Worm (Caenorhabditis elegans) whole organism, L3 larva: ENCODE measurements around the gene C08B6.2.

Experiments
- R02D3.7 ChIP-seq: fragments of 150-350 bp; optimal IDR thresholded peaks from 2 replicates; lab custom pipeline; 2014; ENCODE audit warnings: missing biosample characterization, missing genetic modification characterization
- ZK546.5 ChIP-seq: sonication (generic microtip); optimal IDR thresholded peaks from 2 replicates; lab custom pipeline; 2017; ENCODE audit warnings: missing biosample characterization, missing genetic modification characterization
- aly-2 ChIP-seq: fragments of 150-350 bp; optimal IDR thresholded peaks from 2 replicates; lab custom pipeline; 2014; ENCODE audit warnings: missing biosample characterization, missing genetic modification characterization
- ama-1 ChIP-seq: fragments of 150-350 bp; optimal IDR thresholded peaks from 2 replicates; lab custom pipeline; 2018
- ceh-16 ChIP-seq: sonication (generic microtip); optimal IDR thresholded peaks from 2 replicates; lab custom pipeline; 2017; ENCODE audit warnings: missing biosample characterization, missing genetic modification characterization
- ceh-28 ChIP-seq: fragments of 150-350 bp; optimal IDR thresholded peaks from 2 replicates; lab custom pipeline; 2014; ENCODE audit warnings: missing biosample characterization, missing genetic modification reagents, missing genetic modification characterization
- ceh-9 ChIP-seq: sonication (generic microtip); optimal IDR thresholded peaks from 2 replicates; lab custom pipeline; 2018; ENCODE audit warnings: missing biosample characterization, missing genetic modification characterization
- daf-12 ChIP-seq: fragments of 150-350 bp; optimal IDR thresholded peaks from 2 replicates; lab custom pipeline; 2014; ENCODE audit warnings: missing biosample characterization, missing genetic modification reagents, missing genetic modification characterization
- egl-27 ChIP-seq: sonication (generic microtip); optimal IDR thresholded peaks from 4 replicates; lab custom pipeline; 2017; ENCODE audit warnings: missing biosample characterization, missing genetic modification reagents, missing genetic modification characterization
- egl-5 ChIP-seq: fragments of 150-350 bp; optimal IDR thresholded peaks from 2 replicates; lab custom pipeline; 2017; ENCODE audit warnings: missing biosample characterization, missing genetic modification reagents, missing genetic modification characterization, inconsistent platforms
- elt-1 ChIP-seq: fragments of 150-350 bp; optimal IDR thresholded peaks from 2 replicates; lab custom pipeline; 2014; ENCODE audit warnings: missing biosample characterization, missing genetic modification characterization
- elt-2 ChIP-seq: sonication (generic microtip); optimal IDR thresholded peaks from 2 replicates; lab custom pipeline; 2016; ENCODE audit warnings: missing genetic modification reagents, mild to moderate bottlenecking, missing genetic modification characterization, missing compliant biosample characterization
- elt-3 ChIP-seq, 3 experiments: fragments of 150-350 bp in 1 of 3; sonication (generic microtip) in 2 of 3; optimal IDR thresholded peaks; 2 replicates in 2 of 3; 4 replicates in 1 of 3; lab custom pipeline; 2014 to 2017; ENCODE audit warnings: missing biosample characterization in 3 of 3, missing genetic modification characterization in 3 of 3
- eor-1 ChIP-seq, 2 experiments: fragments of 150-350 bp; optimal IDR thresholded peaks; 2 replicates each; lab custom pipeline; 2014 to 2018; ENCODE audit warnings: missing biosample characterization in 2 of 2, missing genetic modification characterization in 2 of 2
- fkh-2 ChIP-seq: fragments of 150-350 bp; optimal IDR thresholded peaks from 2 replicates; lab custom pipeline; 2014; ENCODE audit warnings: missing biosample characterization, missing genetic modification reagents, missing genetic modification characterization
- fos-1 ChIP-seq: fragments of 150-350 bp; optimal IDR thresholded peaks from 2 replicates; lab custom pipeline; 2014; ENCODE audit warnings: missing biosample characterization, missing genetic modification characterization
- hmg-11 ChIP-seq: sonication (generic microtip); optimal IDR thresholded peaks from 2 replicates; lab custom pipeline; 2016; ENCODE audit warnings: missing genetic modification characterization, missing compliant biosample characterization
- jun-1 ChIP-seq: fragments of 150-350 bp; optimal IDR thresholded peaks from 2 replicates; lab custom pipeline; 2014; ENCODE audit warnings: missing biosample characterization, missing genetic modification reagents, missing genetic modification characterization
- lsy-12 ChIP-seq: sonication (generic microtip); optimal IDR thresholded peaks from 2 replicates; lab custom pipeline; 2016; ENCODE audit warnings: mild to moderate bottlenecking, missing genetic modification characterization, missing compliant biosample characterization
- mml-1 ChIP-seq: fragments of 150-350 bp; sonication (generic microtip); optimal IDR thresholded peaks from 3 replicates; lab custom pipeline; 2014; ENCODE audit warnings: missing biosample characterization, missing genetic modification characterization
- nfya-1 ChIP-seq: sonication (generic microtip); optimal IDR thresholded peaks from 2 replicates; lab custom pipeline; 2017; ENCODE audit warnings: missing genetic modification characterization, mild to moderate bottlenecking, missing compliant biosample characterization, antibody characterized with exemption, moderate library complexity; ENCODE audit not compliant: insufficient read depth
- nhr-11 ChIP-seq: fragments of 150-350 bp; optimal IDR thresholded peaks from 2 replicates; lab custom pipeline; 2014; ENCODE audit warnings: missing biosample characterization, missing genetic modification characterization
- nhr-12 ChIP-seq: fragments of 150-350 bp; optimal IDR thresholded peaks from 2 replicates; lab custom pipeline; 2014; ENCODE audit warnings: missing biosample characterization, missing genetic modification characterization
- nhr-23 ChIP-seq: fragments of 150-350 bp; optimal IDR thresholded peaks from 2 replicates; lab custom pipeline; 2014; ENCODE audit warnings: missing biosample characterization, missing genetic modification reagents, missing genetic modification characterization
- nhr-237 ChIP-seq: fragments of 150-350 bp; optimal IDR thresholded peaks from 2 replicates; lab custom pipeline; 2014; ENCODE audit warnings: missing biosample characterization, missing genetic modification characterization
- nhr-25 ChIP-seq: sonication (generic microtip); optimal IDR thresholded peaks from 2 replicates; lab custom pipeline; 2017; ENCODE audit warnings: missing biosample characterization, missing genetic modification characterization
- nhr-43 ChIP-seq: sonication (generic microtip); optimal IDR thresholded peaks from 2 replicates; lab custom pipeline; 2016; ENCODE audit warnings: mild to moderate bottlenecking, missing genetic modification characterization, missing compliant biosample characterization; ENCODE audit not compliant: poor library complexity, severe bottlenecking
- nhr-67 ChIP-seq: fragments of 150-350 bp; optimal IDR thresholded peaks from 2 replicates; lab custom pipeline; 2014; ENCODE audit warnings: missing biosample characterization, missing genetic modification characterization
- nhr-76 ChIP-seq: fragments of 150-350 bp; sonication (generic microtip); optimal IDR thresholded peaks from 5 replicates; lab custom pipeline; 2014; ENCODE audit warnings: missing biosample characterization, missing genetic modification characterization
- nhr-77 ChIP-seq: fragments of 150-350 bp; optimal IDR thresholded peaks from 2 replicates; lab custom pipeline; 2014; ENCODE audit warnings: missing biosample characterization, missing genetic modification characterization
- pha-4 ChIP-seq: fragments of 150-350 bp; optimal IDR thresholded peaks from 2 replicates; lab custom pipeline; 2014; ENCODE audit warnings: missing biosample characterization, missing genetic modification reagents, missing genetic modification characterization
- pqm-1 ChIP-seq: fragments of 150-350 bp; optimal IDR thresholded peaks from 2 replicates; lab custom pipeline; 2017; ENCODE audit warnings: missing biosample characterization, missing genetic modification characterization, inconsistent platforms
- sea-2 ChIP-seq: fragments of 150-350 bp; sonication (generic microtip); optimal IDR thresholded peaks from 4 replicates; lab custom pipeline; 2014; ENCODE audit warnings: missing biosample characterization, missing genetic modification reagents, missing genetic modification characterization
- snpc-4 ChIP-seq: fragments of 150-350 bp; optimal IDR thresholded peaks from 2 replicates; lab custom pipeline; 2014; ENCODE audit warnings: missing biosample characterization, missing genetic modification characterization
- tbx-2 ChIP-seq: sonication (generic microtip); optimal IDR thresholded peaks from 2 replicates; lab custom pipeline; 2016; ENCODE audit warnings: mild to moderate bottlenecking, missing genetic modification characterization, missing compliant biosample characterization
- unc-39 ChIP-seq: sonication (generic microtip); optimal IDR thresholded peaks from 4 replicates; lab custom pipeline; 2017; ENCODE audit warnings: missing biosample characterization, missing genetic modification characterization
- zag-1 ChIP-seq: fragments of 150-350 bp; optimal IDR thresholded peaks from 2 replicates; lab custom pipeline; 2014; ENCODE audit warnings: missing biosample characterization, missing genetic modification characterization
- ztf-11 ChIP-seq: fragments of 150-350 bp; optimal IDR thresholded peaks from 2 replicates; lab custom pipeline; 2014; ENCODE audit warnings: missing biosample characterization, missing genetic modification characterization
- ztf-4 ChIP-seq: fragments of 150-350 bp; optimal IDR thresholded peaks from 2 replicates; lab custom pipeline; 2014; ENCODE audit warnings: missing biosample characterization, missing genetic modification characterization

C08B6.2 gene

DNA sequence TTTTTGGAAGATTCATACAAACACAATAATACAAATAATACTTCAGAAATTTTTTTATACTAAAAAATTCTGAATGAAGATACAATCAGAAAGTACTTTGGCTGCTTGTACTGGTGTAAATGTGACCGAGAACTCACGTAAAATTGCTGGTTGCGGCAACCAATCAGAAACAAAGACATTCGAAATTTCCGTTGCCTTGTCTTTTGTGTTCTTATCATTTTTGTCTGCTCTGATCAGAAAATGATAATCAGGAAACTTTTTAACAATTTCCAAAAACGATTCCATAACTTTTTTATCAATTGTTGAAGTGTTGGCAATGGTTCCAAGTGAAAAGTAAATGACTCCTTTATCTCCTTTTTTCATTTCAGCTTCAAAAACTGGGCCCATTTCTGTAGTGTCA, 8.6 kb upstream of the C08B6.2 start:
- TF ChIP-seq ztf-4 (tag; lab: Kevin White, UChicago) (no peak), daf-12 (tag; lab: Kevin White, UChicago) (no peak), elt-2 (peak; percentile 92), pha-4 (tag; lab: Kevin White, UChicago) (peak; percentile 12), mml-1 (tag; lab: Kevin White, UChicago) (no peak), jun-1 (tag; lab: Kevin White, UChicago) (no peak), R02D3.7 (no peak), nhr-25 (tag; lab: Kevin White, UChicago) (no peak), pqm-1 (tag; lab: Kevin White, UChicago) (peak; percentile 60), elt-3 (tag; optimal IDR thresholded peaks at IDR 0.05; lab: Kevin White, UChicago) (no peak), sea-2 (GFP tag; lab: Kevin White, UChicago) (no peak), elt-1 (no peak), ama-1 (lab: Kevin White, UChicago) (no peak), nhr-43 (tag; lab: Kevin White, UChicago) (no peak), nfya-1 (tag; lab: Kevin White, UChicago) (peak; percentile 62), nhr-76 (tag; lab: Kevin White, UChicago) (no peak)
- TF ChIP-seq, all 47 proteins: peak for 4

DNA sequence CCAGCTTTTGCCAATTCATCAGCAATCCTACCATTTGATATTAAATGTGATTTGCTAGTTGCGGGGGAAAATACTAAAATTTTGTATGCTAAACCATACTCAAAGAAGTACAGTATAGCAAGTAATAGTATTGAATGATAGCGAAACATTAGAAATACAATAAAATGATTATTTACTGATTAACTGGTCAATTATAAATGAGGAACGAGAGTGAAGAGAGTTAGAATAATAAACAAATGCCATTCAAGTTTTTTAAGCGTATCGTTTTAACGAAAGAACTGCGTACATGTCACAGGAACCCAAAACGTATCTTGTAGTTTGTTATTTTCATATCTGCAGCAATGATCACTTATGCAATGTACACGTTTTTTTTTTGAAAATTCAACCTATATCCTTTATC, 7.1 kb upstream of the C08B6.2 start, which contains the start of gene ugt-47:
TSS of gene ugt-47 (minus strand) at position 169 of the 400 bp plus-strand sequence.
- TF ChIP-seq elt-2, result peak; percentile 61
- no peak for TF ChIP-seq ZK546.5
- TF ChIP-seq, all 47 proteins: peak for 1

DNA sequence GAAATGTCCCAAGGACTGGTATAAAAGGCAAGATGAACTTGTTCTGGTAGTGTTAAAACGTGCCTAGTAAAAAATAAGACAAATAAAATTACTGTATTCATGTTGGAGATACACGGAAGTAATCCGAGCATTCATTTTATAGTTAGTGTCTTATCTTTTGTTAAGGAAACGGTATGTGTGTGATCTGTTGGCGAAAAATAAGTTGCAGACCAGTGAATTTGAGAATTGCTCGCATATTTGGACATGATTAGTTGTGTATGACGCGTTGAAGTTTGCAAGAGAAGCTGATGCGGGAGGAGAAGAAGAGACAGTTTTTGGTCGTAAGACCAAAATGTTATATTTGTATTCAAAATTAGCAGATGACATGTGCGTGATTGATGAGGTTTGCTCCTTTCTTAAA, 3.6 kb upstream of the C08B6.2 start, which contains the start of gene C08B6.14:
TSS of gene C08B6.14 (minus strand) at position 101 of the 400 bp plus-strand sequence.
- no peak for TF ChIP-seq R02D3.7
- TF ChIP-seq nhr-76 (tag; lab: Kevin White, UChicago), result no peak
- TF ChIP-seq nhr-25 (tag; lab: Kevin White, UChicago), result no peak
- TF ChIP-seq nhr-11 (tag; lab: Kevin White, UChicago), result no peak
- no peak for TF ChIP-seq fos-1 (tag; lab: Kevin White, UChicago)
- TF ChIP-seq hmg-11 (tag; lab: Kevin White, UChicago), result no peak
- TF ChIP-seq ZK546.5, result no peak
- TF ChIP-seq nhr-237 (tag; lab: Kevin White, UChicago), result no peak
- TF ChIP-seq zag-1 (tag; lab: Kevin White, UChicago), result no peak
- no peak for TF ChIP-seq nhr-23
- TF ChIP-seq, all 47 proteins: peak for 0

DNA sequence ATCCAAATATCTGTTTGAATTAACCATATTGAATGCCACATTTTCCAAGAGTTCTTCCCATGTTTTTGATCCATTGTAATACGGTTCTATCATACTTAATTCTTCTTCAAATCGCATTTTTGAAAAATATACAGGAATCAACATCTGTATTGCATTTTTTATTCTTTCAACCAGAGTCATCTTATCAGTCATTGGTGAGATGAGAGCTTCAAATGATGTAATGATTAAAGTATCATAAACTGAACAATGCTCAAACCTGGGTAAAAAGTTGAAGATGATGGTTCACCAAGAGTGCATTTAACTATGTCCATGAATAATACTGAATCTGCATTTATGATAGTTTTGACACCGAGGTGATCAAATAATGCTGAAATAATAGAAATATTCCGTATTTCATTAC, 1.7 kb upstream of the C08B6.2 start:
- TF ChIP-seq eor-1 (tag; optimal IDR thresholded peaks at IDR 0.05; lab: Kevin White, UChicago), result no peak
- no peak for TF ChIP-seq aly-2 (tag; lab: Kevin White, UChicago)
- TF ChIP-seq elt-2, result peak; percentile 69
- TF ChIP-seq ZK546.5, result no peak
- no peak for TF ChIP-seq egl-27 (tag; lab: Kevin White, UChicago)
- TF ChIP-seq nhr-67, result no peak
- TF ChIP-seq snpc-4 (tag; lab: Kevin White, UChicago), result no peak
- no peak for TF ChIP-seq ztf-4 (tag; lab: Kevin White, UChicago)
- TF ChIP-seq lsy-12 (tag; lab: Kevin White, UChicago), result no peak
- TF ChIP-seq pqm-1 (tag; lab: Kevin White, UChicago), result peak; percentile 11
- no peak for TF ChIP-seq fos-1 (tag; lab: Kevin White, UChicago)
- TF ChIP-seq nhr-77 (tag; lab: Kevin White, UChicago), result no peak

DNA sequence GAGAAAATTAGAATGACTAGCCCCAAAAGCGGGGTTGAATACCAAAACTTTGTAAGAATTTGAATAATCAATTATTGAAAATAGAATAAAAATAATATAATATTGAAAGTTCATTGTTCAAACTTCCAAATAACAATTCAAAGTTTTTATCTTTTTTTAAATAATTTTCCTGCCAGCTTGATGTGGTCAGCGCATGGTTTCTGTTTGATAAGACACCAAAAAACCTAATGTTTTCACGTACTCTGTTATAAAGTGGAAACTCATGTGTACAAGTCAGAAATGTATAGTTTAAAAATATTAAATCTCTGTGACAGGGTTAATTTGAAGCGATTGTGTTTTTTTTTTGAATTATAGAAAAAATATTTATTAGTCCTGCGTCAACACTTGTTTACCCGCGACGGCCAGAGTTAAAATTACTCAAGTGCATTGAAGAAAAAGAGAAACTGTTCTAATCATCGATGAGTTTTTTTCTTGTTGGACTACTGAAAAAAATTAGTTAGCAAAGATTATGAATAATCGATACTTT, 664 bp upstream of the C08B6.2 start, which contains the start of gene ugt-17:
TSS of gene ugt-17 (minus strand) at position 180 of the 526 bp plus-strand sequence.
- TF ChIP-seq pqm-1 (tag; lab: Kevin White, UChicago), result peak; percentile 90
- peak; percentile 51 for TF ChIP-seq pha-4 (tag; lab: Kevin White, UChicago)
- TF ChIP-seq fkh-2 (tag; lab: Kevin White, UChicago), result no peak
- TF ChIP-seq elt-2, result peak; percentile 76

DNA sequence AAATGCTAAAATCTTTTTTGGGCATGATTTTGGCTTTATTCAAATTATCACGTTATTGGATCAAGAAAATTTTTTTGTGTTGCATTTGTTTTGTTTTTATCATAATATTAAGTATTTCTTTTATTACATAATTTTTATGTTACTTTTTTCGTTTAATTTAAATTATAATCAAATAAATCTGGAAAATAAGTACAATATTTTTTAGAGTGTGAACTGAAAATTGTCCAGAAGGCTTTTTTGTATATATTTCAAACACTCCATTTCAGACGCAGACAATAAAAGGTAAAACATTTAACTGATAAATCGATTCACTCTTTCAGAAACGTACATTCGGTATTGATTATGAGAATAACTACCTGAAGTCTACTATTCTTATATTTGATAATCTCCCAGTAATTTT, 1.8 kb downstream of the C08B6.2 start, which contains the start of gene C08B6.11:
TSS of gene C08B6.11 (plus strand) at position 301 of the 400 bp plus-strand sequence.
- TF ChIP-seq nfya-1 (tag; lab: Kevin White, UChicago) (no peak), nhr-23 (no peak), eor-1 (tag; optimal IDR thresholded peaks at IDR 0.05; lab: Kevin White, UChicago) (no peak), ceh-28 (tag; lab: Kevin White, UChicago) (no peak), ceh-9 (no peak), nhr-11 (tag; lab: Kevin White, UChicago) (no peak), ceh-16 (no peak), egl-5 (tag; lab: Kevin White, UChicago) (no peak), nhr-12 (tag; lab: Kevin White, UChicago) (no peak), unc-39 (tag; lab: Kevin White, UChicago) (no peak), tbx-2 (tag; lab: Kevin White, UChicago) (no peak), zag-1 (tag; lab: Kevin White, UChicago) (no peak), jun-1 (tag; lab: Kevin White, UChicago) (no peak), mml-1 (tag; lab: Kevin White, UChicago) (no peak), fos-1 (tag; lab: Kevin White, UChicago) (no peak), R02D3.7 (no peak), ztf-11 (no peak)
